Worm (Caenorhabditis elegans) whole organism, L4/young adult: ENCODE data around the gene ant-1.3.

Experiments
- dao-5 ChIP-seq: sonication (generic microtip); optimal IDR thresholded peaks from 2 replicates; lab custom pipeline; 2016; ENCODE audit warnings: missing genotype, missing genetic modification characterization, moderate library complexity, missing compliant biosample characterization
- him-1 ChIP-seq: sonication (generic microtip); optimal IDR thresholded peaks from 2 replicates; lab custom pipeline; 2016; ENCODE audit warnings: missing genotype, missing genetic modification reagents, missing genetic modification characterization, missing compliant biosample characterization

- TF ChIP-seq dao-5 (tag; lab: Kevin White, UChicago) (no peak), him-1 (tag; lab: Kevin White, UChicago) (no peak)
Measured at ce11 chrIV:9712782-9713181, 3.7 kb upstream of the ant-1.3 start, which contains the start of gene K01H12.4.
